Fruit fly (Drosophila melanogaster): ENCODE measurements around the gene CG44362.

DNA sequence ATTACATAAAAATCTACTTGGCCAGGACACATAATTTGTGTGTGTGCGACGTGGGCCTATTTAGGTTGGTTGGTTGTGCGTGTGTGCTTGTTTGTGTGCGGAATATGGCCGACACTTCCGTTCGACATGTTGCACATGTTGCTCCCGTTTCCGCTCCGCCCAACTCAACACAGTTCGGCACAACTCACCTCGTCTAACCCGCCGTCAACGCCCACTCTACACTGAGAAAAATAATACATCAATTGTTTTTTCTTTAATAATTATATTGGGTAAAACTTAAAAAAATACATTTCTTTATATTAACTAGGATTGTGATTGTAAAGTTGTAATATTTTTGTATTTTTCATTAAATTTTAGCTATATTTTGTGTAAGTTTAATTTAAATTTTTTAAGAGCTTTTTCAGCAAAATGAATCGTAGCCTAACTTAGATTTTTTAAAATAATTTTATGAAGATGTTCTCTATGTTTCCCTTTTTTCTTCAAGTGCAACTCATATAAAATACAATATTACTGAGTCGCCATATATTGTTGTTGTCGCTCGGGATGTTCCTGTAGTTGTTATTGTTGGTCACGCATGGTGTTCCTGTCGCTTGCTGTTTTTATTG, 1.2 kb downstream of the CG44362 start:
- TF ChIP-seq D1 (tag; optimal IDR thresholded peaks at IDR 0.05) (no peak), EcR (GFP tag; optimal IDR thresholded peaks at IDR 0.05) (no peak), CG8301 (tag; optimal IDR thresholded peaks at IDR 0.05) (no peak), CG13204 (GFP tag; optimal IDR thresholded peaks at IDR 0.05) (no peak), CG34367 (tag; optimal IDR thresholded peaks at IDR 0.05) (no peak), Pif1A (GFP tag; optimal IDR thresholded peaks at IDR 0.05) (no peak)
